4 worm cellular contexts compared by ENCODE assay signal in genomic region chrII:178146-178545, ce11.
A peak's percentile ranks its signal among the peaks of the same experiment; 100 is the strongest.
TF ChIP-seq lines count a peak whose summit lies in the region.

No protein-coding gene starts in this region.

TF ChIP-seq in whole organism, L1 larva, 84 proteins besides CTCF, POLR2A, EP300 and RAD21:
- TF ChIP-seq rnt-1 (tag; optimal IDR thresholded peaks at IDR 0.05; lab: Kevin White, UChicago) (no peak), fkh-10 (GFP tag; optimal IDR thresholded peaks at IDR 0.05; lab: Kevin White, UChicago) (no peak), nhr-12 (tag; optimal IDR thresholded peaks at IDR 0.05; lab: Kevin White, UChicago) (no peak), C34B4.2 (tag; optimal IDR thresholded peaks at IDR 0.05; lab: Kevin White, UChicago) (no peak), jun-1 (tag; optimal IDR thresholded peaks at IDR 0.05; lab: Kevin White, UChicago) (no peak), ceh-63 (GFP tag; optimal IDR thresholded peaks at IDR 0.05; lab: Kevin White, UChicago) (no peak), zag-1 (tag; optimal IDR thresholded peaks at IDR 0.05; lab: Kevin White, UChicago) (no peak), unc-86 (tag; optimal IDR thresholded peaks at IDR 0.05; lab: Kevin White, UChicago) (no peak), alr-1 (tag; optimal IDR thresholded peaks at IDR 0.05; lab: Kevin White, UChicago; ENCODE audit: borderline replicate concordance) (no peak), mep-1 (tag; optimal IDR thresholded peaks at IDR 0.05; lab: Kevin White, UChicago) (no peak), blmp-1 (tag; optimal IDR thresholded peaks at IDR 0.05; lab: Kevin White, UChicago) (peak; percentile 80), efl-1 (optimal IDR thresholded peaks at IDR 0.05; lab: Kevin White, UChicago) (no peak), efl-1 (GFP tag; optimal IDR thresholded peaks at IDR 0.05 in 1 of 2; lab: Kevin White, UChicago) (peak in 1 of 2 experiments; percentile 54), ceh-82 (tag; optimal IDR thresholded peaks at IDR 0.05; lab: Kevin White, UChicago) (no peak), isw-1 (GFP tag; IDR thresholded peaks at IDR 0.05; lab: Robert Waterston, UW) (no peak), lin-13 (GFP tag; optimal IDR thresholded peaks at IDR 0.05; lab: Kevin White, UChicago) (no peak), nhr-20 (tag; optimal IDR thresholded peaks at IDR 0.05; lab: Kevin White, UChicago) (no peak)

TF ChIP-seq in whole organism, L2 larva, 48 proteins besides CTCF, POLR2A, EP300 and RAD21:
- TF ChIP-seq ceh-82 (tag; optimal IDR thresholded peaks at IDR 0.05; lab: Kevin White, UChicago) (no peak), blmp-1 (tag; optimal IDR thresholded peaks at IDR 0.05; lab: Kevin White, UChicago; ENCODE audit: insufficient read depth) (peak; percentile 39), nhr-129 (tag; optimal IDR thresholded peaks at IDR 0.05; lab: Kevin White, UChicago) (no peak), nhr-25 (tag; optimal IDR thresholded peaks at IDR 0.05; lab: Kevin White, UChicago) (peak; percentile 65)

TF ChIP-seq in whole organism, L3 larva, 47 proteins besides CTCF, POLR2A, EP300 and RAD21:
- TF ChIP-seq lin-39 (tag; optimal IDR thresholded peaks at IDR 0.05; lab: Kevin White, UChicago) (no peak), snpc-4 (tag; optimal IDR thresholded peaks at IDR 0.05; lab: Kevin White, UChicago) (no peak), ceh-28 (tag; optimal IDR thresholded peaks at IDR 0.05; lab: Kevin White, UChicago) (no peak), nfya-1 (tag; optimal IDR thresholded peaks at IDR 0.05; lab: Kevin White, UChicago; ENCODE audit: insufficient read depth) (no peak), nhr-25 (tag; optimal IDR thresholded peaks at IDR 0.05; lab: Kevin White, UChicago) (peak; percentile 64), elt-1 (tag; optimal IDR thresholded peaks at IDR 0.05; lab: Kevin White, UChicago) (peak; percentile 33)
TF ChIP-seq in whole organism, L3 larva: peak in this region for 2.

TF ChIP-seq in whole organism, L4 larva, 104 proteins besides CTCF, POLR2A, EP300 and RAD21:
- TF ChIP-seq nhr-28 (tag; optimal IDR thresholded peaks at IDR 0.05; lab: Kevin White, UChicago) = peak; percentile 82
- TF ChIP-seq rbr-2 (tag; optimal IDR thresholded peaks at IDR 0.05; lab: Kevin White, UChicago) = no peak
- peak; percentile 14 for TF ChIP-seq hlh-11 (tag; optimal IDR thresholded peaks at IDR 0.05; lab: Kevin White, UChicago)
- TF ChIP-seq aha-1 (tag; lab: Kevin White, UChicago) = peak; percentile 47

Comparison
In these comparisons a context has a peak if more than half of its experiments do, and no peak if none do; other contexts are left out.
1. Of the 29 proteins assayed by ChIP-seq in both whole organism, L4 larva and whole organism, L1 larva: peak only in whole organism, L4 larva: aha-1 and nhr-28; only in whole organism, L1 larva: none; in both: none; in neither: 27.